Fruit fly (Drosophila melanogaster) whole organism, embryonic: Measurements from ENCODE around the gene CG15011.

Experiments used
- Bdp1 ChIP-seq: fragments of 200-800 bp; sonication (Bioruptor generic); optimal IDR thresholded peaks from 3 replicates; lab custom pipeline; 2016; ENCODE audit warnings: missing biosample characterization, missing genetic modification characterization
- Blimp-1 ChIP-seq: fragments of 200-800 bp; sonication (Bioruptor generic); optimal IDR thresholded peaks from 3 replicates; lab custom pipeline; 2018; ENCODE audit warnings: missing biosample characterization, missing genetic modification characterization, mild to moderate bottlenecking, moderate library complexity, missing genetic modification reagents
- BtbVII ChIP-seq: fragments of 200-800 bp; sonication (Bioruptor generic); optimal IDR thresholded peaks from 3 replicates; lab custom pipeline; 2017; ENCODE audit warnings: missing biosample characterization, mild to moderate bottlenecking, missing genetic modification characterization
- Bteb2 ChIP-seq: fragments of 200-800 bp; sonication (Bioruptor generic); optimal IDR thresholded peaks from 2 replicates; lab custom pipeline; 2016; ENCODE audit warnings: missing biosample characterization, missing genetic modification characterization
- CG10274 ChIP-seq: fragments of 200-800 bp; sonication (Bioruptor generic); optimal IDR thresholded peaks from 3 replicates; lab custom pipeline; 2017; ENCODE audit warnings: missing biosample characterization, mild to moderate bottlenecking, missing genetic modification characterization
- CG10462 ChIP-seq: fragments of 200-800 bp; sonication (Bioruptor generic); optimal IDR thresholded peaks from 2 replicates; lab custom pipeline; 2016; ENCODE audit warnings: missing biosample characterization, missing genetic modification characterization
- CG11723 ChIP-seq: fragments of 200-800 bp; sonication (Bioruptor generic); optimal IDR thresholded peaks from 2 replicates; lab custom pipeline; 2017; ENCODE audit warnings: missing biosample characterization, mild to moderate bottlenecking, missing genetic modification characterization
- CG15269 ChIP-seq: fragments of 200-800 bp; sonication (Bioruptor generic); optimal IDR thresholded peaks from 2 replicates; lab custom pipeline; 2018; ENCODE audit warnings: missing biosample characterization, mild to moderate bottlenecking, missing genetic modification characterization, moderate library complexity
- CG15479 ChIP-seq: fragments of 200-800 bp; sonication (Bioruptor generic); optimal IDR thresholded peaks from 3 replicates; lab custom pipeline; 2019; ENCODE audit warnings: missing biosample characterization, mild to moderate bottlenecking, missing genetic modification characterization, moderate library complexity
- CG1603 ChIP-seq: fragments of 200-800 bp; sonication (Bioruptor generic); optimal IDR thresholded peaks from 2 replicates; lab custom pipeline; 2019; ENCODE audit warnings: missing biosample characterization, mild to moderate bottlenecking, missing genetic modification characterization, moderate library complexity
- CG1647 ChIP-seq: fragments of 200-800 bp; sonication (Bioruptor generic); optimal IDR thresholded peaks from 3 replicates; lab custom pipeline; 2016; ENCODE audit warnings: missing biosample characterization, missing genetic modification characterization
- CG16779 ChIP-seq: fragments of 200-800 bp; sonication (Bioruptor generic); IDR thresholded peaks from 2 replicates; pipeline ENCODE4 v1.3.6; 2022; ENCODE audit warnings: missing biosample characterization, missing genetic modification characterization
- CG17802 ChIP-seq: fragments of 200-800 bp; sonication (Bioruptor generic); optimal IDR thresholded peaks from 2 replicates; lab custom pipeline; 2018; ENCODE audit warnings: missing biosample characterization, mild to moderate bottlenecking, missing genetic modification characterization, moderate library complexity
- CG18599 ChIP-seq: fragments of 200-800 bp; sonication (Bioruptor generic); optimal IDR thresholded peaks from 3 replicates; lab custom pipeline; 2017; ENCODE audit warnings: missing biosample characterization, missing genetic modification characterization, mild to moderate bottlenecking, moderate library complexity, missing genetic modification reagents
- CG2120 ChIP-seq: fragments of 200-800 bp; sonication (Bioruptor generic); optimal IDR thresholded peaks from 3 replicates; lab custom pipeline; 2016; ENCODE audit warnings: missing biosample characterization, missing genetic modification characterization
- CG2199 ChIP-seq: fragments of 200-800 bp; sonication (Bioruptor generic); IDR thresholded peaks from 3 replicates; pipeline ENCODE4 v1.3.6; 2022; ENCODE audit warnings: missing biosample characterization, missing genetic modification characterization
- CG2678 ChIP-seq: fragments of 200-800 bp; sonication (Bioruptor generic); optimal IDR thresholded peaks from 3 replicates; lab custom pipeline; 2019; ENCODE audit warnings: missing biosample characterization, mild to moderate bottlenecking, missing genetic modification characterization, moderate library complexity
- CG2712 ChIP-seq: fragments of 200-800 bp; optimal IDR thresholded peaks from 3 replicates; lab custom pipeline; 2019; ENCODE audit warnings: missing biosample characterization, mild to moderate bottlenecking, missing genetic modification characterization, moderate library complexity
- CG2875 ChIP-seq: fragments of 200-800 bp; sonication (Bioruptor generic); optimal IDR thresholded peaks from 2 replicates; lab custom pipeline; 2017; ENCODE audit warnings: missing biosample characterization, mild to moderate bottlenecking, missing genetic modification characterization, missing genetic modification reagents
- CG30020 ChIP-seq: fragments of 200-800 bp; optimal IDR thresholded peaks from 2 replicates; lab custom pipeline; 2019; ENCODE audit warnings: missing biosample characterization, mild to moderate bottlenecking, missing genetic modification characterization, moderate library complexity
- CG3726 ChIP-seq: fragments of 200-800 bp; sonication (Bioruptor generic); IDR thresholded peaks from 3 replicates; pipeline ENCODE4, ENCODE4 v1.3.6; 2022; ENCODE audit warnings: missing biosample characterization, missing genetic modification characterization
- CG42726 ChIP-seq: fragments of 200-800 bp; sonication (Bioruptor generic); IDR thresholded peaks from 2 replicates; pipeline ENCODE4 v1.3.6; 2022; ENCODE audit warnings: missing biosample characterization, missing genetic modification characterization; ENCODE audit not compliant: partially characterized antibody
- CG7556 ChIP-seq: fragments of 200-800 bp; sonication (Bioruptor generic); optimal IDR thresholded peaks from 2 replicates; lab custom pipeline; 2017; ENCODE audit warnings: missing biosample characterization, mild to moderate bottlenecking, missing genetic modification characterization
- Doc3 ChIP-seq: fragments of 200-800 bp; sonication (Bioruptor generic); IDR thresholded peaks from 3 replicates; pipeline ENCODE4 v1.3.6; 2022; ENCODE audit warnings: missing biosample characterization, missing genetic modification characterization; ENCODE audit not compliant: partially characterized antibody
- Gsc ChIP-seq: fragments of 200-800 bp; sonication (Bioruptor generic); IDR thresholded peaks from 2 replicates; pipeline ENCODE4 v1.3.6; 2022; ENCODE audit warnings: missing biosample characterization, missing genetic modification characterization
- HHEX ChIP-seq: fragments of 200-800 bp; sonication (Bioruptor generic); optimal IDR thresholded peaks from 3 replicates; lab custom pipeline; 2017; ENCODE audit warnings: missing biosample characterization, mild to moderate bottlenecking, missing genetic modification characterization, missing genetic modification reagents
- HLHmδ ChIP-seq: fragments of 200-800 bp; sonication (Bioruptor generic); optimal IDR thresholded peaks from 2 replicates; lab custom pipeline; 2018; ENCODE audit warnings: missing biosample characterization, mild to moderate bottlenecking, missing genetic modification characterization, moderate library complexity
- Hand ChIP-seq: fragments of 200-800 bp; sonication (Bioruptor generic); optimal IDR thresholded peaks from 2 replicates; lab custom pipeline; 2017; ENCODE audit warnings: mild to moderate bottlenecking, missing biosample characterization, missing genetic modification reagents, missing genetic modification characterization
- HmgZ ChIP-seq: fragments of 200-800 bp; sonication (Bioruptor generic); optimal IDR thresholded peaks from 2 replicates; lab custom pipeline; 2018; ENCODE audit warnings: missing biosample characterization, mild to moderate bottlenecking, missing genetic modification characterization
- Hr39 ChIP-seq: fragments of >200 bp; optimal IDR thresholded peaks from 2 replicates; lab custom pipeline; 2017
- Lim3 ChIP-seq: fragments of 200-800 bp; sonication (Bioruptor generic); IDR thresholded peaks from 2 replicates; pipeline ENCODE4 v1.3.6; 2022; ENCODE audit warnings: missing biosample characterization, missing genetic modification characterization
- Sin3A ChIP-seq: fragments of >200 bp; optimal IDR thresholded peaks from 2 replicates; lab custom pipeline; 2018
- Six4 ChIP-seq: fragments of 200-800 bp; sonication (Bioruptor generic); optimal IDR thresholded peaks from 2 replicates; lab custom pipeline; 2016; ENCODE audit warnings: missing biosample characterization, missing genetic modification characterization
- Sry-β ChIP-seq: fragments of 200-800 bp; sonication (Bioruptor generic); optimal IDR thresholded peaks from 2 replicates; lab custom pipeline; 2018; ENCODE audit warnings: missing biosample characterization, mild to moderate bottlenecking, missing genetic modification characterization, moderate library complexity
- Stat92E ChIP-seq, 3 experiments: fragments of >200 bp in 2 of 3; fragments of 200-800 bp in 1 of 3; sonication (Bioruptor generic) in 1 of 3; optimal IDR thresholded peaks; 2 replicates each; lab custom pipeline; 2017 to 2019; ENCODE audit warnings: missing biosample characterization in 3 of 3, missing genetic modification characterization in 3 of 3, mild to moderate bottlenecking in 1 of 3, moderate library complexity in 1 of 3
- ap ChIP-seq: fragments of 200-800 bp; sonication (Bioruptor generic); IDR thresholded peaks from 2 replicates; pipeline ENCODE4 v1.3.6; 2022; ENCODE audit warnings: missing biosample characterization, missing genetic modification characterization
- fd3F ChIP-seq: fragments of 200-800 bp; sonication (Bioruptor generic); optimal IDR thresholded peaks from 2 replicates; lab custom pipeline; 2018; ENCODE audit warnings: missing biosample characterization, mild to moderate bottlenecking, missing genetic modification characterization, moderate library complexity
- gfzf ChIP-seq: fragments of 200-800 bp; sonication (Bioruptor generic); optimal IDR thresholded peaks from 2 replicates; lab custom pipeline; 2016; ENCODE audit warnings: missing biosample characterization, mild to moderate bottlenecking, missing genetic modification characterization, moderate library complexity
- gro ChIP-seq: fragments of 200-800 bp; sonication (Bioruptor generic); optimal IDR thresholded peaks from 2 replicates; lab custom pipeline; 2016; ENCODE audit warnings: missing biosample characterization, missing genetic modification characterization
- maf-S ChIP-seq: fragments of 200-800 bp; sonication (Bioruptor generic); optimal IDR thresholded peaks from 2 replicates; lab custom pipeline; 2016; ENCODE audit warnings: missing biosample characterization, missing genetic modification characterization
- phol ChIP-seq: fragments of 200-800 bp; sonication (Bioruptor generic); optimal IDR thresholded peaks from 3 replicates; lab custom pipeline; 2018; ENCODE audit warnings: missing biosample characterization, mild to moderate bottlenecking, missing genetic modification characterization, moderate library complexity
- pita ChIP-seq: fragments of 200-800 bp; sonication (Bioruptor generic); optimal IDR thresholded peaks from 2 replicates; lab custom pipeline; 2017; ENCODE audit warnings: missing biosample characterization, mild to moderate bottlenecking, missing genetic modification characterization
- ro ChIP-seq: fragments of 200-800 bp; sonication (Bioruptor generic); IDR thresholded peaks from 2 replicates; pipeline ENCODE4 v1.3.6; 2022; ENCODE audit warnings: missing biosample characterization, missing genetic modification characterization
- sc ChIP-seq, 3 experiments: fragments of >200 bp in 2 of 3; fragments of 200-800 bp in 1 of 3; sonication (Bioruptor generic) in 1 of 3; optimal IDR thresholded peaks; 2 replicates in 2 of 3; 3 replicates in 1 of 3; lab custom pipeline; 2017; ENCODE audit warnings: mild to moderate bottlenecking in 1 of 3, missing biosample characterization in 1 of 3, missing genetic modification characterization in 1 of 3, missing genetic modification reagents in 1 of 3
- sd ChIP-seq: fragments of 200-800 bp; sonication (Bioruptor generic); optimal IDR thresholded peaks from 3 replicates; lab custom pipeline; 2018; ENCODE audit warnings: missing biosample characterization, mild to moderate bottlenecking, missing genetic modification characterization, moderate library complexity
- seq ChIP-seq: fragments of 200-800 bp; sonication (Bioruptor generic); IDR thresholded peaks from 2 replicates; pipeline ENCODE4 v1.3.6; 2022; ENCODE audit warnings: missing biosample characterization, missing genetic modification characterization
- tap ChIP-seq: fragments of 200-800 bp; optimal IDR thresholded peaks from 3 replicates; lab custom pipeline; 2019; ENCODE audit warnings: missing biosample characterization, mild to moderate bottlenecking, missing genetic modification characterization, moderate library complexity
- vfl ChIP-seq: fragments of 200-800 bp; sonication (Bioruptor generic); optimal IDR thresholded peaks from 2 replicates; lab custom pipeline; 2016; ENCODE audit warnings: missing biosample characterization, missing genetic modification characterization
- wor ChIP-seq: fragments of 200-800 bp; sonication (Bioruptor generic); IDR thresholded peaks from 2 replicates; pipeline ENCODE4 v1.3.6; 2022; ENCODE audit warnings: missing biosample characterization, missing genetic modification characterization
- zfh1 ChIP-seq: fragments of 200-800 bp; sonication (Bioruptor generic); IDR thresholded peaks from 3 replicates; pipeline ENCODE4 v1.3.6; 2022; ENCODE audit warnings: missing biosample characterization, missing genetic modification characterization

CG15011 gene

dm6 chr3L:4292120-4292697 lies 33.3 kb upstream of the CG15011 start, which contains the start of the genes CG15012 and Fdx2 (continued):
- no peak for TF ChIP-seq fd3F
- peak; percentile 82 for TF ChIP-seq Sin3A (lab: Kevin White, UChicago)
- TF ChIP-seq CG30020 (tag; lab: Kevin White, UChicago) = peak; percentile 84
- TF ChIP-seq BtbVII = no peak
- no peak for TF ChIP-seq sc (optimal IDR thresholded peaks at IDR 0.05; lab: Kevin White, UChicago)
- no peak for TF ChIP-seq sc (GFP tag; optimal IDR thresholded peaks at IDR 0.05; lab: Kevin White, UChicago)
- TF ChIP-seq Bdp1 (GFP tag; lab: Kevin White, UChicago) = no peak
- no peak for TF ChIP-seq CG15479 (GFP tag; lab: Kevin White, UChicago)
- no peak for TF ChIP-seq ro (GFP tag; lab: Robert Waterston, UW)
- TF ChIP-seq Sry-β (GFP tag; lab: Kevin White, UChicago) = no peak
- TF ChIP-seq phol = peak; percentile 68
- TF ChIP-seq CG11723 (GFP tag; lab: Kevin White, UChicago) = no peak
- TF ChIP-seq Hr39 = no peak
- TF ChIP-seq seq (GFP tag; lab: Robert Waterston, UW) = no peak
- TF ChIP-seq CG18599 (GFP tag; lab: Kevin White, UChicago) = no peak
- no peak for TF ChIP-seq Six4 (GFP tag; lab: Kevin White, UChicago)
- TF ChIP-seq gro (GFP tag; lab: Kevin White, UChicago) = peak; percentile 46
- TF ChIP-seq Blimp-1 (GFP tag; lab: Kevin White, UChicago) = peak; percentile 22
- peak; percentile 46 for TF ChIP-seq CG2120 (GFP tag; lab: Kevin White, UChicago)
- TF ChIP-seq CG2678 (tag; lab: Kevin White, UChicago) = peak; percentile 21
- TF ChIP-seq CG17802 (tag; lab: Kevin White, UChicago) = peak; percentile 88
- peak; percentile 62 for TF ChIP-seq CG2712 (tag; lab: Kevin White, UChicago)
- TF ChIP-seq CG1647 = peak; percentile 37
- no peak for TF ChIP-seq maf-S (GFP tag; lab: Kevin White, UChicago)
- TF ChIP-seq sd = no peak
- TF ChIP-seq Gsc = no peak
- no peak for TF ChIP-seq CG2875
- TF ChIP-seq vfl = no peak
- TF ChIP-seq gfzf (GFP tag; lab: Kevin White, UChicago) = peak; percentile 95
- no peak for TF ChIP-seq Stat92E (GFP tag; optimal IDR thresholded peaks at IDR 0.05; lab: Kevin White, UChicago)
- TF ChIP-seq zfh1 (GFP tag; lab: Robert Waterston, UW) = peak; percentile 27; the same call in 1 of the 3 replicates
- no peak for TF ChIP-seq wor (GFP tag; lab: Robert Waterston, UW)
- no peak for TF ChIP-seq Lim3 (GFP tag; lab: Robert Waterston, UW)
- TF ChIP-seq CG10274 (GFP tag; lab: Kevin White, UChicago) = no peak
- TF ChIP-seq HLHmδ (GFP tag; lab: Kevin White, UChicago) = no peak
- no peak for TF ChIP-seq Hand
- no peak for TF ChIP-seq HHEX (GFP tag; lab: Kevin White, UChicago)
- peak; percentile 73 for TF ChIP-seq HmgZ (tag; lab: Kevin White, UChicago)
- no peak for TF ChIP-seq CG7556 (GFP tag; lab: Kevin White, UChicago)
- no peak for TF ChIP-seq ap (GFP tag; lab: Robert Waterston, UW)
- TF ChIP-seq CG10462 (GFP tag; lab: Kevin White, UChicago) = no peak
- no peak for TF ChIP-seq pita (GFP tag; lab: Kevin White, UChicago)
- peak; percentile 64 for TF ChIP-seq CG1603 (tag; lab: Kevin White, UChicago)
- no peak for TF ChIP-seq Doc3 (GFP tag; lab: Robert Waterston, UW)
- TF ChIP-seq CG2199 (GFP tag; lab: Robert Waterston, UW) = no peak
- no peak for TF ChIP-seq Bteb2 (GFP tag; lab: Kevin White, UChicago)
- no peak for TF ChIP-seq CG15269 (tag; lab: Kevin White, UChicago)
- TF ChIP-seq CG42726 (GFP tag; lab: Robert Waterston, UW) = no peak
- no peak for TF ChIP-seq CG3726 (GFP tag; lab: Robert Waterston, UW)
- no peak for TF ChIP-seq CG16779 (GFP tag; lab: Robert Waterston, UW)
- no peak for TF ChIP-seq tap (tag; lab: Kevin White, UChicago)
